Worm (Caenorhabditis elegans): Measurements from ENCODE around the gene maa-1.

maa-1 gene

ce11 chrIII:11834783-11835182 is 12.5 kb upstream of the maa-1 start:
- TF ChIP-seq mxl-3 (GFP tag; optimal IDR thresholded peaks at IDR 0.05) (peak; percentile 10), lin-13 (GFP tag; optimal IDR thresholded peaks at IDR 0.05) (peak; percentile 34), snpc-4 (tag; optimal IDR thresholded peaks at IDR 0.05) (no peak), duxl-1 (tag; optimal IDR thresholded peaks at IDR 0.05; ENCODE audit: poor library complexity) (no peak), ctbp-1 (GFP tag; IDR thresholded peaks at IDR 0.05) (no peak), nhr-76 (tag; optimal IDR thresholded peaks at IDR 0.05) (no peak), ceh-28 (tag; optimal IDR thresholded peaks at IDR 0.05) (peak; percentile 30), jun-1 (tag; optimal IDR thresholded peaks at IDR 0.05) (peak; percentile 13), arid-1 (GFP tag; conservative IDR thresholded peaks at IDR 0.05) (no peak), lin-39 (tag; optimal IDR thresholded peaks at IDR 0.05) (no peak), nhr-10 (tag; optimal IDR thresholded peaks at IDR 0.05) (no peak), nhr-102 (tag; optimal IDR thresholded peaks at IDR 0.05) (peak; percentile 15), mxl-2 (GFP tag; conservative IDR thresholded peaks at IDR 0.05) (no peak), F10B5.3 (tag; optimal IDR thresholded peaks at IDR 0.05) (no peak), madf-9 (GFP tag; conservative IDR thresholded peaks at IDR 0.05) (no peak), lsy-2 (tag; optimal IDR thresholded peaks at IDR 0.05) (peak in 1 of 2 experiments; percentile 45), nhr-237 (tag; optimal IDR thresholded peaks at IDR 0.05) (no peak), zip-11 (GFP tag; IDR thresholded peaks at IDR 0.05) (no peak), mep-1 (tag; optimal IDR thresholded peaks at IDR 0.05) (peak; percentile 56), fkh-10 (GFP tag; optimal IDR thresholded peaks at IDR 0.05) (no peak), snpc-1.2 (GFP tag; IDR thresholded peaks at IDR 0.05) (no peak), lin-1 (GFP tag; IDR thresholded peaks at IDR 0.05) (no peak), vab-7 (GFP tag; IDR thresholded peaks at IDR 0.05) (no peak), sdz-12 (GFP tag; optimal IDR thresholded peaks at IDR 0.05) (no peak), zfp-2 (tag; optimal IDR thresholded peaks at IDR 0.05) (no peak), ZK337.2 (GFP tag; IDR thresholded peaks at IDR 0.05) (no peak), F26F4.8 (GFP tag; conservative IDR thresholded peaks at IDR 0.05) (no peak), nhr-42 (GFP tag; IDR thresholded peaks at IDR 0.05) (no peak), dve-1 (tag; optimal IDR thresholded peaks at IDR 0.05; ENCODE audit: insufficient read depth) (peak; percentile 52), T26A8.4 (GFP tag; IDR thresholded peaks at IDR 0.05) (no peak), nhr-28 (tag; optimal IDR thresholded peaks at IDR 0.05) (peak; percentile 55), nhr-77 (tag; optimal IDR thresholded peaks at IDR 0.05) (peak; percentile 14), lin-29 (GFP tag; IDR thresholded peaks at IDR 0.05) (no peak), ama-1 (optimal IDR thresholded peaks at IDR 0.05) (no peak), mdl-1 (tag; optimal IDR thresholded peaks at IDR 0.05) (peak in 1 of 2 experiments; percentile 8), daf-8 (GFP tag; IDR thresholded peaks at IDR 0.05) (no peak), hlh-30 (tag; optimal IDR thresholded peaks at IDR 0.05; ENCODE audit: insufficient read depth) (peak; percentile 53), nhr-25 (tag; optimal IDR thresholded peaks at IDR 0.05; ENCODE audit: borderline replicate concordance, insufficient read depth) (no peak), set-16 (GFP tag; IDR thresholded peaks at IDR 0.05) (no peak), hif-1 (tag; optimal IDR thresholded peaks at IDR 0.05) (no peak), aha-1 (tag) (peak; percentile 62), nhr-41 (GFP tag; IDR thresholded peaks at IDR 0.05) (no peak), pqm-1 (tag; optimal IDR thresholded peaks at IDR 0.05) (peak; percentile 21), Y105C5A.15 (GFP tag; IDR thresholded peaks at IDR 0.05) (no peak), rbr-2 (tag; optimal IDR thresholded peaks at IDR 0.05) (no peak), zfp-3 (GFP tag; conservative IDR thresholded peaks at IDR 0.05) (no peak), unc-62 (GFP tag; optimal IDR thresholded peaks at IDR 0.05 in 1 of 2) (peak in 1 of 2 experiments; percentile 22), unc-62 (tag; optimal IDR thresholded peaks at IDR 0.05) (no peak), nhr-111 (GFP tag; optimal IDR thresholded peaks at IDR 0.05) (no peak), nhr-48 (tag; optimal IDR thresholded peaks at IDR 0.05) (no peak), cey-2 (tag; optimal IDR thresholded peaks at IDR 0.05; ENCODE audit: borderline replicate concordance, insufficient read depth) (no peak), ces-1 (GFP tag; optimal IDR thresholded peaks at IDR 0.05) (no peak)

All from whole organism, L4 larva.